Fruit fly (Drosophila melanogaster) whole organism: ENCODE results near the gene sowah.

Experiments used
- Dll ChIP-seq: fragments of >200 bp; optimal IDR thresholded peaks from 2 replicates; lab custom pipeline; 2017
- EcR ChIP-seq, 2 experiments: fragments of >200 bp; optimal IDR thresholded peaks; 2 replicates each; lab custom pipeline; 2017; ENCODE audit warnings: missing biosample characterization in 2 of 2, missing genetic modification characterization in 2 of 2, missing genetic modification reagents in 2 of 2
- pan ChIP-seq: fragments of >200 bp; optimal IDR thresholded peaks from 2 replicates; lab custom pipeline; 2017

dm6 chr3L:12616400-12616799 is 44.1 kb upstream of the sowah start:
- TF ChIP-seq Dll (lab: Kevin White, UChicago) = no peak
- TF ChIP-seq pan (lab: Kevin White, UChicago) = no peak
- no peak for TF ChIP-seq EcR (GFP tag; optimal IDR thresholded peaks at IDR 0.05; lab: Kevin White, UChicago)
